Worm (Caenorhabditis elegans) whole organism, midembryonic: ENCODE measurements around the gene T10D4.7.

Experiments used
- cog-1 ChIP-seq: sonication (generic microtip); optimal IDR thresholded peaks from 2 replicates; lab custom pipeline; 2016; ENCODE audit warnings: missing genetic modification characterization, missing compliant biosample characterization
- med-1 ChIP-seq: sonication (generic microtip); optimal IDR thresholded peaks from 2 replicates; lab custom pipeline; 2017; ENCODE audit warnings: missing genetic modification characterization, mild to moderate bottlenecking, missing compliant biosample characterization, antibody characterized with exemption, missing genetic modification reagents; ENCODE audit not compliant: insufficient read depth
- ztf-23 ChIP-seq: fragments of 200-800 bp; sonication (Bioruptor generic); IDR thresholded peaks from 2 replicates; pipeline ENCODE4 v1.3.6; 2022; ENCODE audit warnings: missing genetic modification reagents, missing genetic modification characterization, missing compliant biosample characterization
- ztf-29 ChIP-seq: fragments of 200-800 bp; sonication (Bioruptor generic); IDR thresholded peaks from 2 replicates; pipeline ENCODE4 v1.3.6; 2022; ENCODE audit warnings: missing genetic modification reagents, missing genetic modification characterization, missing compliant biosample characterization

DNA sequence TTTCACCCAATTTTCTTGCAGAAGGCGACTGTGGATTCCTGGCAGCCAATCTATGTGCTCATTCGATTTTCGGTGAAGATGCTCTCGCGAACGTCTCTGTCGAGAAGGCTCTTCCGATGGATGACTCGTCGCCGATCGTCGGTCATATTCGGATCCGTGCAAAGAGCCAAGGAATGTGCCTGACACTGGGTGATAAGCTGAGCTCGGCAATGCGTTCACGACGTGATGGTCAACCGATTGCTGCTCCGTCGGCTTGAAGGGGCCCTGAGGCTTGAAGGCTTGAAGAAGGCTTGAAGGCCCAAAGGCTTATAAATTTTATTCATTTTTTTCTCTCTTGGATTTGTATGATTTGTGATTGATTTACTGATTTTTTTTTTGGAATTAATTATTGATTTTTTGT lies 30.4 kb upstream of the T10D4.7 start:
- no peak for TF ChIP-seq cog-1 (tag; lab: Kevin White, UChicago)
- no peak for TF ChIP-seq ztf-23
- TF ChIP-seq med-1 (GFP tag; lab: Kevin White, UChicago) = no peak
- no peak for TF ChIP-seq ztf-29 (GFP tag; lab: Robert Waterston, UW)
